Worm (Caenorhabditis elegans) whole organism, midembryonic: ENCODE results near the gene Y49E10.10.

Experiments
- cog-1 ChIP-seq: sonication (generic microtip); optimal IDR thresholded peaks from 2 replicates; lab custom pipeline; 2016; ENCODE audit warnings: missing genetic modification characterization, missing compliant biosample characterization
- flt-1 ChIP-seq: fragments of 200-800 bp; sonication (Bioruptor generic); IDR thresholded peaks from 2 replicates; pipeline ENCODE4 v1.3.6; 2022; ENCODE audit warnings: missing genetic modification characterization, missing compliant biosample characterization
- klf-2 ChIP-seq: fragments of 200-800 bp; sonication (Bioruptor generic); conservative IDR thresholded peaks from 2 replicates; pipeline ENCODE4 v1.3.6; 2022; ENCODE audit warnings: missing genetic modification reagents, missing genetic modification characterization, missing compliant biosample characterization
- med-1 ChIP-seq: sonication (generic microtip); optimal IDR thresholded peaks from 2 replicates; lab custom pipeline; 2017; ENCODE audit warnings: missing genetic modification characterization, mild to moderate bottlenecking, missing compliant biosample characterization, antibody characterized with exemption, missing genetic modification reagents; ENCODE audit not compliant: insufficient read depth
- ref-1 ChIP-seq: fragments of 200-800 bp; sonication (Bioruptor generic); conservative IDR thresholded peaks from 2 replicates; pipeline ENCODE4 v1.3.6; 2022; ENCODE audit warnings: missing genetic modification reagents, missing genetic modification characterization, missing compliant biosample characterization
- tab-1 ChIP-seq: fragments of 200-800 bp; sonication (Bioruptor generic); IDR thresholded peaks from 2 replicates; pipeline ENCODE4 v1.3.6; 2022; ENCODE audit warnings: missing genetic modification characterization, missing compliant biosample characterization
- ztf-23 ChIP-seq: fragments of 200-800 bp; sonication (Bioruptor generic); IDR thresholded peaks from 2 replicates; pipeline ENCODE4 v1.3.6; 2022; ENCODE audit warnings: missing genetic modification reagents, missing genetic modification characterization, missing compliant biosample characterization

ce11 chrIII:12377198-12377662 lies 18.0 kb upstream of the Y49E10.10 start, which contains the start of gene pph-4.2:
- TF ChIP-seq tab-1 (GFP tag; lab: Robert Waterston, UW) (no peak), flt-1 (GFP tag; lab: Robert Waterston, UW) (no peak), ref-1 (GFP tag; lab: Robert Waterston, UW) (no peak), cog-1 (tag; lab: Kevin White, UChicago) (no peak), klf-2 (GFP tag; lab: Robert Waterston, UW) (no peak), med-1 (GFP tag; lab: Kevin White, UChicago) (no peak), ztf-23 (GFP tag; lab: Robert Waterston, UW) (no peak)
